Worm (Caenorhabditis elegans): ENCODE measurements around the gene smf-3.

smf-3 gene

ce11 chrIV:2663953-2664900 lies 45.6 kb downstream of the smf-3 start, which contains the start of gene Y69A2AR.31 (continued):
- TF ChIP-seq zag-1 (tag; optimal IDR thresholded peaks at IDR 0.05) (no peak), nhr-71 (tag; optimal IDR thresholded peaks at IDR 0.05) (peak; percentile 35), F16B12.6 (tag; optimal IDR thresholded peaks at IDR 0.05) (no peak), unc-130 (tag; optimal IDR thresholded peaks at IDR 0.05) (no peak), Y116A8C.19 (tag; optimal IDR thresholded peaks at IDR 0.05; ENCODE audit: borderline replicate concordance) (no peak), mdl-1 (tag; optimal IDR thresholded peaks at IDR 0.05) (no peak), blmp-1 (tag; optimal IDR thresholded peaks at IDR 0.05) (no peak), skn-1 (tag; optimal IDR thresholded peaks at IDR 0.05) (no peak), ceh-88 (GFP tag; IDR thresholded peaks at IDR 0.05) (no peak), unc-30 (tag; optimal IDR thresholded peaks at IDR 0.05) (no peak), nhr-90 (tag; optimal IDR thresholded peaks at IDR 0.05; ENCODE audit: poor library complexity) (no peak), lin-35 (GFP tag; optimal IDR thresholded peaks at IDR 0.05) (peak in 1 of 2 experiments; percentile 33), ceh-90 (tag; optimal IDR thresholded peaks at IDR 0.05) (no peak), nhr-12 (tag; optimal IDR thresholded peaks at IDR 0.05) (no peak), mep-1 (tag; optimal IDR thresholded peaks at IDR 0.05) (no peak), dpl-1 (GFP tag; optimal IDR thresholded peaks at IDR 0.05) (peak in 2 of 3 experiments; percentile 9 to 25), aly-2 (tag; optimal IDR thresholded peaks at IDR 0.05) (no peak), snpc-4 (tag; optimal IDR thresholded peaks at IDR 0.05) (no peak), C04F5.9 (tag; optimal IDR thresholded peaks at IDR 0.05) (no peak), hpl-2 (GFP tag; optimal IDR thresholded peaks at IDR 0.05) (no peak), lsy-2 (tag; optimal IDR thresholded peaks at IDR 0.05) (peak; percentile 31 to 55), ztf-11 (tag; optimal IDR thresholded peaks at IDR 0.05) (no peak), isw-1 (GFP tag; IDR thresholded peaks at IDR 0.05) (peak; percentile 12), nhr-77 (tag; optimal IDR thresholded peaks at IDR 0.05) (no peak), nhr-85 (tag) (peak; percentile 15), sox-4 (tag; optimal IDR thresholded peaks at IDR 0.05) (no peak), pag-3 (tag; optimal IDR thresholded peaks at IDR 0.05; ENCODE audit: borderline replicate concordance, insufficient read depth) (no peak), elt-3 (tag; optimal IDR thresholded peaks at IDR 0.05) (no peak), dsc-1 (tag; optimal IDR thresholded peaks at IDR 0.05) (peak; percentile 57), ces-1 (GFP tag; optimal IDR thresholded peaks at IDR 0.05) (no peak), irx-1 (tag; optimal IDR thresholded peaks at IDR 0.05) (no peak), nhr-76 (tag; optimal IDR thresholded peaks at IDR 0.05) (no peak), egl-13 (tag; optimal IDR thresholded peaks at IDR 0.05) (no peak), mab-9 (GFP tag; IDR thresholded peaks at IDR 0.05) (no peak), nhr-11 (tag; optimal IDR thresholded peaks at IDR 0.05) (no peak), efl-1 (optimal IDR thresholded peaks at IDR 0.05) (peak; percentile 6 to 20), efl-1 (GFP tag; optimal IDR thresholded peaks at IDR 0.05 in 1 of 2) (peak; percentile 3 to 88), fkh-4 (tag; optimal IDR thresholded peaks at IDR 0.05; ENCODE audit: borderline replicate concordance) (no peak), nhr-28 (tag; optimal IDR thresholded peaks at IDR 0.05) (no peak), elt-2 (tag; optimal IDR thresholded peaks at IDR 0.05) (no peak), ztf-4 (tag; optimal IDR thresholded peaks at IDR 0.05) (no peak), unc-86 (tag; optimal IDR thresholded peaks at IDR 0.05) (peak; percentile 15), egl-27 (tag; optimal IDR thresholded peaks at IDR 0.05) (no peak), nhr-237 (tag; optimal IDR thresholded peaks at IDR 0.05) (no peak), ceh-63 (GFP tag; optimal IDR thresholded peaks at IDR 0.05) (no peak), swsn-7 (tag; optimal IDR thresholded peaks at IDR 0.05) (no peak), sup-37 (GFP tag; optimal IDR thresholded peaks at IDR 0.05) (no peak), fkh-10 (GFP tag; optimal IDR thresholded peaks at IDR 0.05) (peak; percentile 72), jun-1 (tag; optimal IDR thresholded peaks at IDR 0.05) (no peak), nhr-84 (tag; optimal IDR thresholded peaks at IDR 0.05) (no peak), pax-3 (tag; optimal IDR thresholded peaks at IDR 0.05) (no peak), nhr-19 (GFP tag; conservative IDR thresholded peaks at IDR 0.05) (no peak)

Data from whole organism, L1 larva.